Fruit fly (Drosophila melanogaster) whole organism, embryonic: Measurements from ENCODE around the gene CG3448.

Experiments used
- B-H1 ChIP-seq: fragments of 200-800 bp; sonication (Bioruptor generic); IDR thresholded peaks from 3 replicates; pipeline ENCODE4 v1.3.6; 2022; ENCODE audit warnings: missing biosample characterization, missing genetic modification characterization
- Bgb ChIP-seq: fragments of 200-800 bp; sonication (Bioruptor generic); IDR thresholded peaks from 2 replicates; pipeline ENCODE4 v1.3.6; 2022; ENCODE audit warnings: missing biosample characterization, missing genetic modification characterization; ENCODE audit not compliant: partially characterized antibody
- CG12155 ChIP-seq: fragments of 200-800 bp; sonication (Bioruptor generic); optimal IDR thresholded peaks from 3 replicates; lab custom pipeline; 2016; ENCODE audit warnings: missing biosample characterization, missing genetic modification characterization
- CG1233 ChIP-seq: fragments of 200-800 bp; sonication (Bioruptor generic); optimal IDR thresholded peaks from 4 replicates; lab custom pipeline; 2018; ENCODE audit warnings: missing biosample characterization, mild to moderate bottlenecking, missing genetic modification characterization
- CG12942 ChIP-seq: fragments of 200-800 bp; sonication (Bioruptor generic); optimal IDR thresholded peaks from 3 replicates; lab custom pipeline; 2016; ENCODE audit warnings: missing biosample characterization, missing genetic modification characterization
- CG9932 ChIP-seq: fragments of 200-800 bp; sonication (Bioruptor generic); IDR thresholded peaks from 2 replicates; pipeline ENCODE4 v1.3.6; 2022; ENCODE audit warnings: missing biosample characterization, missing genetic modification characterization
- Jarid2 ChIP-seq: fragments of 200-800 bp; sonication (Bioruptor generic); optimal IDR thresholded peaks from 3 replicates; lab custom pipeline; 2017; ENCODE audit warnings: mild to moderate bottlenecking, missing biosample characterization, missing genetic modification reagents, missing genetic modification characterization
- MTF-1 ChIP-seq: fragments of 200-800 bp; sonication (Bioruptor generic); optimal IDR thresholded peaks from 2 replicates; lab custom pipeline; 2018; ENCODE audit warnings: missing biosample characterization, mild to moderate bottlenecking, missing genetic modification characterization, borderline replicate concordance
- ewg ChIP-seq: fragments of 200-800 bp; sonication (Bioruptor generic); optimal IDR thresholded peaks from 3 replicates; lab custom pipeline; 2017; ENCODE audit warnings: mild to moderate bottlenecking, missing biosample characterization, missing genetic modification reagents, missing genetic modification characterization
- exex ChIP-seq: fragments of 200-800 bp; sonication (Bioruptor generic); optimal IDR thresholded peaks from 4 replicates; lab custom pipeline; 2018; ENCODE audit warnings: missing biosample characterization, mild to moderate bottlenecking, missing genetic modification characterization, moderate library complexity

- TF ChIP-seq B-H1 (GFP tag; lab: Robert Waterston, UW) (no peak), CG12155 (GFP tag; lab: Kevin White, UChicago) (no peak), exex (tag; lab: Kevin White, UChicago) (no peak), MTF-1 (GFP tag; lab: Kevin White, UChicago) (no peak), CG9932 (GFP tag; lab: Robert Waterston, UW) (peak; percentile 47), Bgb (no peak), ewg (GFP tag; lab: Kevin White, UChicago) (no peak), CG1233 (no peak), Jarid2 (GFP tag; lab: Kevin White, UChicago) (no peak), CG12942 (GFP tag; lab: Kevin White, UChicago) (no peak)
These were observed 8.6 kb downstream of the CG3448 start, which contains the start of gene Srg3 for dm6 chr3L:9442625-9443282.
